Fruit fly (Drosophila melanogaster) Kc167 (cell line): ENCODE results near the gene cyst.

Source experiments
- Myc ChIP-seq: fragments of >200 bp; optimal IDR thresholded peaks from 2 replicates; lab custom pipeline; 2017; ENCODE audit warnings: missing external identifiers
- h ChIP-seq: fragments of >200 bp; optimal IDR thresholded peaks from 3 replicates; lab custom pipeline; 2018; ENCODE audit warnings: missing external identifiers
- psq ChIP-seq: fragments of >200 bp; optimal IDR thresholded peaks from 2 replicates; lab custom pipeline; 2017; ENCODE audit warnings: missing external identifiers
- ttk ChIP-seq: sonication (Bioruptor generic); optimal IDR thresholded peaks from 2 replicates; lab custom pipeline; 2017; ENCODE audit warnings: missing external identifiers

dm6 chr2L:19459404-19459803 is 49.2 kb downstream of the cyst start:
- TF ChIP-seq psq (lab: Kevin White, UChicago): no peak
- TF ChIP-seq h (lab: Kevin White, UChicago): no peak
- no peak for TF ChIP-seq ttk (lab: Kevin White, UChicago)
- no peak for TF ChIP-seq Myc (lab: Kevin White, UChicago)
